Worm (Caenorhabditis elegans) whole organism, early embryonic: Measurements from ENCODE around the gene R10E11.9.
A peak's percentile ranks its signal among the peaks of the same experiment; 100 is the strongest.

Experiments used
- B0310.2 ChIP-seq: sonication (generic microtip); optimal IDR thresholded peaks from 2 replicates; lab custom pipeline; 2016; ENCODE audit warnings: mild to moderate bottlenecking, missing genetic modification characterization, missing compliant biosample characterization
- F13C5.2 ChIP-seq: sonication (generic microtip); optimal IDR thresholded peaks from 2 replicates; lab custom pipeline; 2017; ENCODE audit warnings: mild to moderate bottlenecking, missing genetic modification characterization, inconsistent platforms, missing compliant biosample characterization
- aly-1 ChIP-seq: sonication (generic microtip); optimal IDR thresholded peaks from 2 replicates; lab custom pipeline; 2016; ENCODE audit warnings: missing genetic modification characterization, missing compliant biosample characterization
- ama-1 ChIP-seq: fragments of 150-350 bp; optimal IDR thresholded peaks from 2 replicates; lab custom pipeline; 2014
- ceh-13 ChIP-seq: fragments of 200-800 bp; sonication (Bioruptor generic); optimal IDR thresholded peaks from 2 replicates; lab custom pipeline; 2018; ENCODE audit warnings: mild to moderate bottlenecking, missing genetic modification characterization, missing compliant biosample characterization
- ceh-36 ChIP-seq: sonication (generic microtip); optimal IDR thresholded peaks from 2 replicates; lab custom pipeline; 2016; ENCODE audit warnings: missing genetic modification characterization, inconsistent platforms, missing compliant biosample characterization
- ets-7 ChIP-seq: sonication (generic microtip); optimal IDR thresholded peaks from 2 replicates; lab custom pipeline; 2016; ENCODE audit warnings: missing genotype, missing genetic modification characterization, missing compliant biosample characterization
- flt-1 ChIP-seq: fragments of 200-800 bp; sonication (Bioruptor generic); IDR thresholded peaks from 2 replicates; pipeline ENCODE4 v1.3.6; 2022; ENCODE audit warnings: missing genetic modification characterization, missing compliant biosample characterization
- hmbx-1 ChIP-seq: sonication (generic microtip); optimal IDR thresholded peaks from 2 replicates; lab custom pipeline; 2016; ENCODE audit warnings: mild to moderate bottlenecking, missing genetic modification characterization, missing compliant biosample characterization
- hmg-4 ChIP-seq: fragments of 200-800 bp; sonication (Bioruptor generic); optimal IDR thresholded peaks from 2 replicates; lab custom pipeline; 2018; ENCODE audit warnings: mild to moderate bottlenecking, missing genetic modification characterization, missing compliant biosample characterization
- hnd-1 ChIP-seq: sonication (generic microtip); optimal IDR thresholded peaks from 2 replicates; lab custom pipeline; 2016; ENCODE audit warnings: missing genetic modification characterization, missing compliant biosample characterization
- pes-1 ChIP-seq: fragments of 200-800 bp; sonication (Bioruptor generic); IDR thresholded peaks from 2 replicates; pipeline ENCODE4 v1.3.6; 2022; ENCODE audit warnings: missing genetic modification reagents, missing genetic modification characterization, missing compliant biosample characterization
- scrt-1 ChIP-seq: fragments of 200-800 bp; sonication (Bioruptor generic); IDR thresholded peaks from 2 replicates; pipeline ENCODE4 v1.3.6; 2022; ENCODE audit warnings: missing genetic modification characterization, missing compliant biosample characterization
- sea-1 ChIP-seq: fragments of 200-800 bp; sonication (Bioruptor generic); conservative IDR thresholded peaks from 2 replicates; pipeline ENCODE4 v1.3.6; 2022; ENCODE audit warnings: missing genetic modification characterization, missing compliant biosample characterization
- tbx-11 ChIP-seq: fragments of 200-800 bp; sonication (Bioruptor generic); IDR thresholded peaks from 2 replicates; pipeline ENCODE4 v1.3.6; 2022; ENCODE audit warnings: missing genetic modification characterization, missing compliant biosample characterization
- tbx-37 ChIP-seq: fragments of 200-800 bp; sonication (Bioruptor generic); conservative IDR thresholded peaks from 2 replicates; pipeline ENCODE4 v1.3.6; 2022; ENCODE audit warnings: missing genetic modification reagents, missing genetic modification characterization, missing compliant biosample characterization
- tra-4 ChIP-seq: sonication (generic microtip); optimal IDR thresholded peaks from 2 replicates; lab custom pipeline; 2017; ENCODE audit warnings: missing genetic modification characterization, missing compliant biosample characterization

Gene R10E11.9

ce11 chrIII:9824330-9824934, 31.0 kb upstream of the R10E11.9 start, which contains the start of gene lin-52:
Gene lin-52, minus strand, starts transcription at chrIII:9824750.
- no peak for TF ChIP-seq B0310.2 (tag; lab: Kevin White, UChicago)
- TF ChIP-seq ceh-36 = no peak
- peak; percentile 64 for TF ChIP-seq ama-1

- TF ChIP-seq pes-1 (GFP tag; lab: Robert Waterston, UW) (no peak), flt-1 (GFP tag; lab: Robert Waterston, UW) (no peak), ama-1 (no peak), hmg-4 (GFP tag; lab: Kevin White, UChicago) (no peak), ceh-36 (no peak)
Measured at ce11 chrIII:9823748-9824147, 30.3 kb upstream of the R10E11.9 start.

ce11 chrIII:9822942-9823341, 29.5 kb upstream of the R10E11.9 start, which contains the start of gene arl-5:
Gene arl-5, plus strand, starts transcription at chrIII:9823242.
- TF ChIP-seq tra-4 (tag; lab: Kevin White, UChicago) (no peak), sea-1 (no peak), ets-7 (tag; lab: Kevin White, UChicago) (no peak), B0310.2 (tag; lab: Kevin White, UChicago) (no peak), hnd-1 (tag; lab: Kevin White, UChicago) (no peak), ceh-13 (GFP tag; lab: Kevin White, UChicago) (no peak), flt-1 (GFP tag; lab: Robert Waterston, UW) (no peak), pes-1 (GFP tag; lab: Robert Waterston, UW) (no peak), tbx-11 (GFP tag; lab: Robert Waterston, UW) (no peak), scrt-1 (no peak), F13C5.2 (tag; lab: Kevin White, UChicago) (no peak), ama-1 (no peak), aly-1 (tag; lab: Kevin White, UChicago) (no peak), ceh-36 (no peak), hmg-4 (GFP tag; lab: Kevin White, UChicago) (no peak), tbx-37 (GFP tag; lab: Robert Waterston, UW) (no peak), hmbx-1 (tag; lab: Kevin White, UChicago) (no peak)

- TF ChIP-seq hmg-4 (GFP tag; lab: Kevin White, UChicago) (peak; percentile 45), aly-1 (tag; lab: Kevin White, UChicago) (peak; percentile 57), B0310.2 (tag; lab: Kevin White, UChicago) (no peak), pes-1 (GFP tag; lab: Robert Waterston, UW) (no peak), ama-1 (no peak), scrt-1 (peak; percentile 65; the same call in 1 of the 2 replicates)
Measured at ce11 chrIII:9818763-9819162, 25.3 kb upstream of the R10E11.9 start, which contains the start of gene panl-3. Gene panl-3, plus strand, starts transcription at chrIII:9819056.

ce11 chrIII:9817894-9818293, 24.5 kb upstream of the R10E11.9 start:
- TF ChIP-seq B0310.2 (tag; lab: Kevin White, UChicago) = no peak
- no peak for TF ChIP-seq ama-1
- no peak for TF ChIP-seq tbx-37 (GFP tag; lab: Robert Waterston, UW)

- no peak for TF ChIP-seq hnd-1 (tag; lab: Kevin White, UChicago)
- TF ChIP-seq scrt-1 = no peak
- TF ChIP-seq F13C5.2 (tag; lab: Kevin White, UChicago) = no peak
- TF ChIP-seq tra-4 (tag; lab: Kevin White, UChicago) = no peak
- no peak for TF ChIP-seq ets-7 (tag; lab: Kevin White, UChicago)
- TF ChIP-seq ceh-36 = no peak
- peak; percentile 73 for TF ChIP-seq hmg-4 (GFP tag; lab: Kevin White, UChicago)
- TF ChIP-seq hmbx-1 (tag; lab: Kevin White, UChicago) = no peak
- no peak for TF ChIP-seq tbx-37 (GFP tag; lab: Robert Waterston, UW)
- TF ChIP-seq sea-1 = no peak
- TF ChIP-seq ama-1 = no peak
- TF ChIP-seq flt-1 (GFP tag; lab: Robert Waterston, UW) = no peak
- peak; percentile 19 for TF ChIP-seq aly-1 (tag; lab: Kevin White, UChicago)
- no peak for TF ChIP-seq B0310.2 (tag; lab: Kevin White, UChicago)
- TF ChIP-seq pes-1 (GFP tag; lab: Robert Waterston, UW) = no peak
- TF ChIP-seq tbx-11 (GFP tag; lab: Robert Waterston, UW) = no peak
- TF ChIP-seq ceh-13 (GFP tag; lab: Kevin White, UChicago) = no peak
Measured at ce11 chrIII:9817087-9817612, 23.7 kb upstream of the R10E11.9 start, which contains the start of gene cnx-1. Gene cnx-1, minus strand, starts transcription at chrIII:9817137.

ce11 chrIII:9813146-9813545, 19.7 kb upstream of the R10E11.9 start, which contains the start of gene ZK632.14:
Gene ZK632.14, plus strand, starts transcription at chrIII:9813446.
- TF ChIP-seq ama-1 = no peak
- TF ChIP-seq B0310.2 (tag; lab: Kevin White, UChicago) = no peak
- TF ChIP-seq ceh-36 = no peak
- no peak for TF ChIP-seq scrt-1
- TF ChIP-seq hmg-4 (GFP tag; lab: Kevin White, UChicago) = no peak
- no peak for TF ChIP-seq hnd-1 (tag; lab: Kevin White, UChicago)
- TF ChIP-seq aly-1 (tag; lab: Kevin White, UChicago) = no peak
- TF ChIP-seq tbx-11 (GFP tag; lab: Robert Waterston, UW) = no peak
- TF ChIP-seq hmbx-1 (tag; lab: Kevin White, UChicago) = no peak
- no peak for TF ChIP-seq ceh-13 (GFP tag; lab: Kevin White, UChicago)
- no peak for TF ChIP-seq tra-4 (tag; lab: Kevin White, UChicago)
- no peak for TF ChIP-seq ets-7 (tag; lab: Kevin White, UChicago)

ce11 chrIII:9808179-9808578, 14.7 kb upstream of the R10E11.9 start, which contains the start of gene gtap-2:
Gene gtap-2, plus strand, starts transcription at chrIII:9808544.
- TF ChIP-seq tbx-37 (GFP tag; lab: Robert Waterston, UW) (0 out of 2 replicates have a peak, but pooled peaks have one; percentile 37), hmg-4 (GFP tag; lab: Kevin White, UChicago) (no peak)
